Fruit fly (Drosophila melanogaster) S2 (cell line): ENCODE results near the gene CG33110.

ENCODE experiments used
- CG8478 ChIP-seq: fragments of >200 bp; optimal IDR thresholded peaks from 2 replicates; lab custom pipeline; 2018
- CTCF ChIP-seq, 2 experiments: fragments of >200 bp; optimal IDR thresholded peaks; 2 replicates each; lab custom pipeline; 2018

dm6 chr3R:22550306-22550812 lies 19.6 kb upstream of the CG33110 start, which contains the start of gene bond:
- TF ChIP-seq CG8478 (lab: Kevin White, UChicago), result no peak
- no peak for TF ChIP-seq CTCF (optimal IDR thresholded peaks at IDR 0.05; lab: Kevin White, UChicago)
